Worm (Caenorhabditis elegans) whole organism, late embryonic: ENCODE results near the gene srxa-10.

Experiments used
- C08G9.2 ChIP-seq: sonication (generic microtip); optimal IDR thresholded peaks from 2 replicates; lab custom pipeline; 2016; ENCODE audit warnings: mild to moderate bottlenecking, missing genetic modification characterization, moderate library complexity, missing compliant biosample characterization
- C38D4.7 ChIP-seq: fragments of 200-800 bp; sonication (Bioruptor generic); optimal IDR thresholded peaks from 2 replicates; lab custom pipeline; 2018; ENCODE audit warnings: mild to moderate bottlenecking, missing genetic modification characterization, moderate library complexity, missing compliant biosample characterization
- F13H6.1 ChIP-seq: sonication (generic microtip); optimal IDR thresholded peaks from 2 replicates; lab custom pipeline; 2016; ENCODE audit warnings: missing genetic modification characterization, missing compliant biosample characterization
- Y22D7AL.16 ChIP-seq: sonication (generic microtip); optimal IDR thresholded peaks from 2 replicates; lab custom pipeline; 2016; ENCODE audit warnings: missing genetic modification characterization, missing compliant biosample characterization
- ama-1 ChIP-seq: fragments of 150-350 bp; optimal IDR thresholded peaks from 2 replicates; lab custom pipeline; 2014
- ceh-18 ChIP-seq: sonication (generic microtip); optimal IDR thresholded peaks from 2 replicates; lab custom pipeline; 2016; ENCODE audit warnings: missing genetic modification characterization, missing compliant biosample characterization
- ceh-19 ChIP-seq: fragments of 200-800 bp; sonication (Bioruptor generic); optimal IDR thresholded peaks from 2 replicates; lab custom pipeline; 2018; ENCODE audit warnings: mild to moderate bottlenecking, missing genetic modification characterization, missing compliant biosample characterization
- ceh-22 ChIP-seq: sonication (generic microtip); optimal IDR thresholded peaks from 2 replicates; lab custom pipeline; 2017; ENCODE audit warnings: missing biosample characterization, missing genetic modification characterization
- ceh-24 ChIP-seq: sonication (generic microtip); optimal IDR thresholded peaks from 2 replicates; lab custom pipeline; 2016; ENCODE audit warnings: mild to moderate bottlenecking, missing genetic modification characterization, missing compliant biosample characterization
- ceh-34 ChIP-seq: sonication (generic microtip); optimal IDR thresholded peaks from 2 replicates; lab custom pipeline; 2016; ENCODE audit warnings: mild to moderate bottlenecking, missing genetic modification characterization, missing compliant biosample characterization
- ceh-45 ChIP-seq: fragments of 200-800 bp; sonication (Bioruptor generic); IDR thresholded peaks from 2 replicates; pipeline ENCODE4 v1.3.6; 2022; ENCODE audit warnings: missing genetic modification reagents, missing genetic modification characterization, missing compliant biosample characterization
- ceh-48 ChIP-seq: sonication (generic microtip); optimal IDR thresholded peaks from 2 replicates; lab custom pipeline; 2016; ENCODE audit warnings: missing genetic modification characterization, inconsistent platforms, missing compliant biosample characterization
- ceh-6 ChIP-seq: fragments of 200-800 bp; sonication (Bioruptor generic); optimal IDR thresholded peaks from 2 replicates; lab custom pipeline; 2018; ENCODE audit warnings: mild to moderate bottlenecking, missing genetic modification characterization, missing compliant biosample characterization
- dmd-4 ChIP-seq: sonication (generic microtip); optimal IDR thresholded peaks from 2 replicates; lab custom pipeline; 2016; ENCODE audit warnings: borderline replicate concordance, missing genetic modification characterization, missing compliant biosample characterization
- fkh-10 ChIP-seq: fragments of 150-350 bp; optimal IDR thresholded peaks from 2 replicates; lab custom pipeline; 2014; ENCODE audit warnings: missing biosample characterization, missing genetic modification reagents, missing genetic modification characterization
- hlh-13 ChIP-seq: fragments of 200-800 bp; sonication (Bioruptor generic); optimal IDR thresholded peaks from 2 replicates; lab custom pipeline; 2018; ENCODE audit warnings: mild to moderate bottlenecking, missing genetic modification characterization, missing compliant biosample characterization
- hlh-30 ChIP-seq: sonication (generic microtip); optimal IDR thresholded peaks from 2 replicates; lab custom pipeline; 2017; ENCODE audit warnings: antibody characterized with exemption, missing genetic modification characterization, missing compliant biosample characterization; ENCODE audit not compliant: insufficient read depth
- hlh-6 ChIP-seq: sonication (generic microtip); optimal IDR thresholded peaks from 2 replicates; lab custom pipeline; 2016; ENCODE audit warnings: missing genotype, missing genetic modification characterization, missing compliant biosample characterization
- lin-11 ChIP-seq: fragments of 200-800 bp; sonication (Bioruptor generic); optimal IDR thresholded peaks from 2 replicates; lab custom pipeline; 2018; ENCODE audit warnings: mild to moderate bottlenecking, missing genetic modification characterization, missing compliant biosample characterization
- madf-2 ChIP-seq: sonication (generic microtip); optimal IDR thresholded peaks from 2 replicates; lab custom pipeline; 2017; ENCODE audit warnings: missing genetic modification characterization, missing compliant biosample characterization
- npax-4 ChIP-seq: sonication (generic microtip); optimal IDR thresholded peaks from 2 replicates; lab custom pipeline; 2016; ENCODE audit warnings: missing genetic modification characterization, missing compliant biosample characterization
- pag-3 ChIP-seq: sonication (generic microtip); optimal IDR thresholded peaks from 2 replicates; lab custom pipeline; 2016; ENCODE audit warnings: missing compliant biosample characterization, missing genetic modification characterization, borderline replicate concordance
- pha-2 ChIP-seq: sonication (generic microtip); optimal IDR thresholded peaks from 2 replicates; lab custom pipeline; 2017; ENCODE audit warnings: mild to moderate bottlenecking, missing genetic modification characterization, missing compliant biosample characterization
- pqm-1 ChIP-seq: sonication (generic microtip); optimal IDR thresholded peaks from 2 replicates; lab custom pipeline; 2016; ENCODE audit warnings: missing genetic modification characterization, missing compliant biosample characterization
- ref-2 ChIP-seq: sonication (generic microtip); optimal IDR thresholded peaks from 2 replicates; lab custom pipeline; 2016; ENCODE audit warnings: missing genetic modification characterization, missing compliant biosample characterization
- rnt-1 ChIP-seq: sonication (generic microtip); optimal IDR thresholded peaks from 2 replicates; lab custom pipeline; 2016; ENCODE audit warnings: missing genetic modification characterization, missing compliant biosample characterization
- sdc-2 ChIP-seq: sonication (generic microtip); optimal IDR thresholded peaks from 2 replicates; lab custom pipeline; 2016; ENCODE audit warnings: missing genotype, missing genetic modification characterization, missing compliant biosample characterization
- syd-9 ChIP-seq: sonication (generic microtip); optimal IDR thresholded peaks from 2 replicates; lab custom pipeline; 2016; ENCODE audit warnings: mild to moderate bottlenecking, missing genetic modification characterization, moderate library complexity, missing compliant biosample characterization
- tbx-2 ChIP-seq: sonication (generic microtip); optimal IDR thresholded peaks from 2 replicates; lab custom pipeline; 2016; ENCODE audit warnings: missing genetic modification characterization, missing compliant biosample characterization
- unc-55 ChIP-seq: sonication (generic microtip); optimal IDR thresholded peaks from 2 replicates; lab custom pipeline; 2017; ENCODE audit warnings: missing biosample characterization, missing genetic modification reagents, missing genetic modification characterization
- ztf-16 ChIP-seq: sonication (generic microtip); optimal IDR thresholded peaks from 2 replicates; lab custom pipeline; 2017; ENCODE audit warnings: missing genetic modification characterization, missing compliant biosample characterization

Gene srxa-10

ce11 chrIII:9808179-9808578 lies 11.8 kb upstream of the srxa-10 start, which contains the start of gene gtap-2 (continued):
- TF ChIP-seq C38D4.7 (GFP tag; lab: Kevin White, UChicago) (no peak), rnt-1 (no peak), npax-4 (tag; lab: Kevin White, UChicago) (no peak), sdc-2 (tag; lab: Kevin White, UChicago) (no peak), hlh-6 (tag; lab: Kevin White, UChicago) (no peak), ceh-19 (GFP tag; lab: Kevin White, UChicago) (no peak), madf-2 (tag; lab: Kevin White, UChicago) (no peak)

ce11 chrIII:9807560-9808046 lies 11.3 kb upstream of the srxa-10 start:
- TF ChIP-seq lin-11 (tag; lab: Kevin White, UChicago) (no peak), hlh-30 (tag; lab: Kevin White, UChicago) (peak; percentile 17)

- TF ChIP-seq F13H6.1 (tag; lab: Kevin White, UChicago) (no peak), pqm-1 (tag; lab: Kevin White, UChicago) (no peak), hlh-30 (tag; lab: Kevin White, UChicago) (no peak), ceh-22 (tag; lab: Kevin White, UChicago) (no peak), fkh-10 (GFP tag; lab: Kevin White, UChicago) (no peak), C08G9.2 (tag; lab: Kevin White, UChicago) (no peak), C38D4.7 (GFP tag; lab: Kevin White, UChicago) (no peak), ref-2 (no peak), ztf-16 (tag; lab: Kevin White, UChicago) (no peak), tbx-2 (tag; lab: Kevin White, UChicago) (no peak), dmd-4 (tag; lab: Kevin White, UChicago) (no peak)
- TF ChIP-seq, all 69 proteins: peak for 0
Observed at ce11 chrIII:9806968-9807559, 10.7 kb upstream of the srxa-10 start, which contains the start of gene ZK632.4. Gene ZK632.4, minus strand, starts transcription at chrIII:9807454.

- TF ChIP-seq ceh-48 (tag; lab: Kevin White, UChicago) (peak; percentile 13), syd-9 (no peak)
Observed at ce11 chrIII:9804997-9805610, 8.8 kb upstream of the srxa-10 start, which contains the start of gene riok-3. Gene riok-3, minus strand, starts transcription at chrIII:9805011.

ce11 chrIII:9802045-9802444 lies 5.7 kb upstream of the srxa-10 start:
- TF ChIP-seq ceh-18 (tag; lab: Kevin White, UChicago) (no peak), hlh-30 (tag; lab: Kevin White, UChicago) (no peak), ama-1 (no peak), unc-55 (no peak)

- TF ChIP-seq Y22D7AL.16 (tag; lab: Kevin White, UChicago) (no peak), pag-3 (tag; lab: Kevin White, UChicago) (no peak), lin-11 (tag; lab: Kevin White, UChicago) (no peak), hlh-13 (GFP tag; lab: Kevin White, UChicago) (no peak), tbx-2 (tag; lab: Kevin White, UChicago) (no peak), ceh-6 (GFP tag; lab: Kevin White, UChicago) (no peak), F13H6.1 (tag; lab: Kevin White, UChicago) (no peak), ceh-45 (GFP tag; lab: Robert Waterston, UW) (no peak), ceh-19 (GFP tag; lab: Kevin White, UChicago) (no peak), ceh-22 (tag; lab: Kevin White, UChicago) (no peak), madf-2 (tag; lab: Kevin White, UChicago) (no peak), ceh-34 (tag; lab: Kevin White, UChicago) (no peak), hlh-30 (tag; lab: Kevin White, UChicago) (no peak), ceh-24 (no peak), pha-2 (tag; lab: Kevin White, UChicago) (no peak), fkh-10 (GFP tag; lab: Kevin White, UChicago) (no peak), ama-1 (no peak)
Observed at ce11 chrIII:9798478-9799157, 2.3 kb upstream of the srxa-10 start, which contains the start of gene ZK632.2. Gene ZK632.2, plus strand, starts transcription at chrIII:9799107.
